Worm (Caenorhabditis elegans) whole organism, late embryonic: Measurements from ENCODE around the gene R186.8.

Experiments
- F13H6.1 ChIP-seq: sonication (generic microtip); optimal IDR thresholded peaks from 2 replicates; lab custom pipeline; 2016; ENCODE audit warnings: missing genetic modification characterization, missing compliant biosample characterization
- Y22D7AL.16 ChIP-seq: sonication (generic microtip); optimal IDR thresholded peaks from 2 replicates; lab custom pipeline; 2016; ENCODE audit warnings: missing genetic modification characterization, missing compliant biosample characterization
- ahr-1 ChIP-seq: sonication (generic microtip); optimal IDR thresholded peaks from 2 replicates; lab custom pipeline; 2016; ENCODE audit warnings: missing genetic modification characterization, missing compliant biosample characterization
- ceh-19 ChIP-seq: fragments of 200-800 bp; sonication (Bioruptor generic); optimal IDR thresholded peaks from 2 replicates; lab custom pipeline; 2018; ENCODE audit warnings: mild to moderate bottlenecking, missing genetic modification characterization, missing compliant biosample characterization
- ceh-31 ChIP-seq: sonication (generic microtip); optimal IDR thresholded peaks from 2 replicates; lab custom pipeline; 2016; ENCODE audit warnings: missing genetic modification characterization, missing compliant biosample characterization
- ceh-48 ChIP-seq: sonication (generic microtip); optimal IDR thresholded peaks from 2 replicates; lab custom pipeline; 2016; ENCODE audit warnings: missing genetic modification characterization, inconsistent platforms, missing compliant biosample characterization
- elt-2 ChIP-seq: sonication (generic microtip); optimal IDR thresholded peaks from 2 replicates; lab custom pipeline; 2016; ENCODE audit warnings: missing genetic modification reagents, missing genetic modification characterization, missing compliant biosample characterization
- elt-4 ChIP-seq: sonication (generic microtip); optimal IDR thresholded peaks from 2 replicates; lab custom pipeline; 2016; ENCODE audit warnings: missing genetic modification characterization, missing compliant biosample characterization
- npax-4 ChIP-seq: sonication (generic microtip); optimal IDR thresholded peaks from 2 replicates; lab custom pipeline; 2016; ENCODE audit warnings: missing genetic modification characterization, missing compliant biosample characterization
- pat-9 ChIP-seq: fragments of 200-800 bp; sonication (Bioruptor generic); optimal IDR thresholded peaks from 2 replicates; lab custom pipeline; 2018; ENCODE audit warnings: mild to moderate bottlenecking, missing genetic modification characterization, moderate library complexity, missing compliant biosample characterization
- sox-2 ChIP-seq: fragments of 200-800 bp; sonication (Bioruptor generic); IDR thresholded peaks from 2 replicates; pipeline ENCODE4 v1.3.6; 2022; ENCODE audit warnings: missing genetic modification reagents, missing genetic modification characterization, missing compliant biosample characterization
- tbx-2 ChIP-seq: sonication (generic microtip); optimal IDR thresholded peaks from 2 replicates; lab custom pipeline; 2016; ENCODE audit warnings: missing genetic modification characterization, missing compliant biosample characterization
- unc-86 ChIP-seq: sonication (generic microtip); optimal IDR thresholded peaks from 2 replicates; lab custom pipeline; 2016; ENCODE audit warnings: missing genetic modification characterization, missing compliant biosample characterization

R186.8 gene

ce11 chrV:12919705-12920104, 48.1 kb downstream of the R186.8 start, which contains the start of gene lipl-1:
Gene lipl-1, plus strand, starts transcription at chrV:12919986.
- TF ChIP-seq F13H6.1 (tag; lab: Kevin White, UChicago) (no peak), sox-2 (GFP tag; lab: Robert Waterston, UW) (no peak), elt-4 (tag; lab: Kevin White, UChicago) (no peak), pat-9 (no peak), elt-2 (tag; lab: Kevin White, UChicago) (no peak), npax-4 (tag; lab: Kevin White, UChicago) (no peak), ahr-1 (tag; lab: Kevin White, UChicago) (no peak), ceh-48 (no peak), unc-86 (tag; lab: Kevin White, UChicago) (no peak), ceh-19 (GFP tag; lab: Kevin White, UChicago) (no peak), tbx-2 (tag; lab: Kevin White, UChicago) (no peak), Y22D7AL.16 (tag; lab: Kevin White, UChicago) (no peak), ceh-31 (tag; lab: Kevin White, UChicago) (no peak)
